Fruit fly (Drosophila melanogaster) Kc167 (cell line): ENCODE data around the gene Alg2.

Experiments
- Myc ChIP-seq: fragments of >200 bp; optimal IDR thresholded peaks from 2 replicates; lab custom pipeline; 2017; ENCODE audit warnings: missing external identifiers
- Sin3A ChIP-seq: fragments of >200 bp; optimal IDR thresholded peaks from 2 replicates; lab custom pipeline; 2018; ENCODE audit warnings: missing external identifiers
- h ChIP-seq: fragments of >200 bp; optimal IDR thresholded peaks from 3 replicates; lab custom pipeline; 2018; ENCODE audit warnings: missing external identifiers
- insv ChIP-seq: fragments of >200 bp; optimal IDR thresholded peaks from 3 replicates; lab custom pipeline; 2018; ENCODE audit warnings: missing external identifiers
- psq ChIP-seq: fragments of >200 bp; optimal IDR thresholded peaks from 2 replicates; lab custom pipeline; 2017; ENCODE audit warnings: missing external identifiers
- ttk ChIP-seq: sonication (Bioruptor generic); optimal IDR thresholded peaks from 2 replicates; lab custom pipeline; 2017; ENCODE audit warnings: missing external identifiers

Gene Alg2

dm6 chr3L:3143383-3143962 lies at the start of gene Alg2, which contains the start of gene CG11537:
Alg2 (plus strand) TSS chr3L:3143808.
CG11537 (minus strand) TSS chr3L:3143457.
- TF ChIP-seq insv (lab: Kevin White, UChicago): no peak
- no peak for TF ChIP-seq Myc
- no peak for TF ChIP-seq h (lab: Kevin White, UChicago)
- no peak for TF ChIP-seq Sin3A
- TF ChIP-seq ttk: no peak
- TF ChIP-seq psq (lab: Kevin White, UChicago): no peak

dm6 chr3L:3095590-3095989 lies 48.0 kb upstream of the Alg2 start:
- TF ChIP-seq insv (lab: Kevin White, UChicago): no peak
- TF ChIP-seq h (lab: Kevin White, UChicago): no peak
- TF ChIP-seq Sin3A: no peak
- TF ChIP-seq Myc: no peak
- no peak for TF ChIP-seq psq (lab: Kevin White, UChicago)
- TF ChIP-seq ttk: no peak

- TF ChIP-seq ttk (no peak), h (lab: Kevin White, UChicago) (no peak), Sin3A (no peak), psq (lab: Kevin White, UChicago) (no peak), insv (lab: Kevin White, UChicago) (no peak), Myc (no peak)
Measured at dm6 chr3L:3096073-3096725, 47.4 kb upstream of the Alg2 start.

dm6 chr3L:3096726-3097597 lies 46.6 kb upstream of the Alg2 start:
- TF ChIP-seq psq (lab: Kevin White, UChicago) (no peak), h (lab: Kevin White, UChicago) (no peak), insv (lab: Kevin White, UChicago) (no peak), ttk (no peak), Sin3A (no peak), Myc (no peak)

dm6 chr3L:3097598-3097880 lies 46.1 kb upstream of the Alg2 start:
- TF ChIP-seq ttk (no peak), Myc (no peak), h (lab: Kevin White, UChicago) (no peak), insv (lab: Kevin White, UChicago) (no peak), psq (lab: Kevin White, UChicago) (no peak), Sin3A (no peak)

- TF ChIP-seq insv (lab: Kevin White, UChicago) (no peak), Sin3A (no peak), ttk (no peak), h (lab: Kevin White, UChicago) (no peak), psq (lab: Kevin White, UChicago) (no peak), Myc (no peak)
Measured at dm6 chr3L:3098778-3099429, 44.7 kb upstream of the Alg2 start.

dm6 chr3L:3101157-3101556 lies 42.5 kb upstream of the Alg2 start:
- TF ChIP-seq ttk: no peak
- TF ChIP-seq Myc: no peak
- TF ChIP-seq insv (lab: Kevin White, UChicago): no peak
- TF ChIP-seq psq (lab: Kevin White, UChicago): no peak
- no peak for TF ChIP-seq h (lab: Kevin White, UChicago)
- TF ChIP-seq Sin3A: no peak

dm6 chr3L:3102506-3103023 lies 41.0 kb upstream of the Alg2 start:
- no peak for TF ChIP-seq ttk
- TF ChIP-seq h (lab: Kevin White, UChicago): no peak
- TF ChIP-seq insv (lab: Kevin White, UChicago): no peak
- no peak for TF ChIP-seq Myc
- no peak for TF ChIP-seq psq (lab: Kevin White, UChicago)
- no peak for TF ChIP-seq Sin3A

dm6 chr3L:3105531-3105930 lies 38.1 kb upstream of the Alg2 start:
- TF ChIP-seq Myc (no peak), psq (lab: Kevin White, UChicago) (no peak), ttk (no peak), Sin3A (no peak), h (lab: Kevin White, UChicago) (no peak), insv (lab: Kevin White, UChicago) (no peak)

- no peak for TF ChIP-seq insv (lab: Kevin White, UChicago)
- no peak for TF ChIP-seq Sin3A
- TF ChIP-seq psq (lab: Kevin White, UChicago): no peak
- TF ChIP-seq h (lab: Kevin White, UChicago): no peak
- no peak for TF ChIP-seq Myc
- no peak for TF ChIP-seq ttk
Measured at dm6 chr3L:3106146-3106545, 37.5 kb upstream of the Alg2 start.

dm6 chr3L:3106908-3107821 lies 36.4 kb upstream of the Alg2 start, which contains the start of gene Cht7:
Cht7 (minus strand) TSS chr3L:3106958.
- TF ChIP-seq ttk: no peak
- no peak for TF ChIP-seq h (lab: Kevin White, UChicago)
- TF ChIP-seq psq (lab: Kevin White, UChicago): no peak
- TF ChIP-seq Myc: no peak
- TF ChIP-seq Sin3A: no peak
- no peak for TF ChIP-seq insv (lab: Kevin White, UChicago)
